Fruit fly (Drosophila melanogaster) whole organism, embryonic: ENCODE results near the gene sra.
A peak's percentile ranks its signal among the peaks of the same experiment; 100 is the strongest.

Experiments
- ATbp ChIP-seq: fragments of 200-800 bp; sonication (Bioruptor generic); optimal IDR thresholded peaks from 2 replicates; lab custom pipeline; 2017; ENCODE audit warnings: missing biosample characterization, mild to moderate bottlenecking, missing genetic modification characterization, missing genetic modification reagents
- BEAF-32 ChIP-seq: fragments of 200-800 bp; sonication (Bioruptor generic); optimal IDR thresholded peaks from 3 replicates; lab custom pipeline; 2017; ENCODE audit warnings: missing biosample characterization, missing genetic modification characterization, mild to moderate bottlenecking, moderate library complexity, missing genetic modification reagents
- Bdp1 ChIP-seq: fragments of 200-800 bp; sonication (Bioruptor generic); optimal IDR thresholded peaks from 3 replicates; lab custom pipeline; 2016; ENCODE audit warnings: missing biosample characterization, missing genetic modification characterization
- Blimp-1 ChIP-seq: fragments of 200-800 bp; sonication (Bioruptor generic); optimal IDR thresholded peaks from 3 replicates; lab custom pipeline; 2018; ENCODE audit warnings: missing biosample characterization, missing genetic modification characterization, mild to moderate bottlenecking, moderate library complexity, missing genetic modification reagents
- CG10267 ChIP-seq: fragments of 200-800 bp; sonication (Bioruptor generic); optimal IDR thresholded peaks from 2 replicates; lab custom pipeline; 2018; ENCODE audit warnings: missing biosample characterization, mild to moderate bottlenecking, missing genetic modification characterization, moderate library complexity
- CG10543 ChIP-seq: fragments of 200-800 bp; sonication (Bioruptor generic); optimal IDR thresholded peaks from 3 replicates; lab custom pipeline; 2017; ENCODE audit warnings: missing biosample characterization, mild to moderate bottlenecking, missing genetic modification characterization, moderate library complexity
- CG11695 ChIP-seq: fragments of 200-800 bp; sonication (Bioruptor generic); IDR thresholded peaks from 3 replicates; pipeline ENCODE4 v1.3.6; 2022; ENCODE audit warnings: missing biosample characterization, missing genetic modification characterization
- CG11723 ChIP-seq: fragments of 200-800 bp; sonication (Bioruptor generic); optimal IDR thresholded peaks from 2 replicates; lab custom pipeline; 2017; ENCODE audit warnings: missing biosample characterization, mild to moderate bottlenecking, missing genetic modification characterization
- CG13424 ChIP-seq: fragments of 200-800 bp; sonication (Bioruptor generic); optimal IDR thresholded peaks from 2 replicates; lab custom pipeline; 2019; ENCODE audit warnings: missing biosample characterization, mild to moderate bottlenecking, missing genetic modification characterization, moderate library complexity
- CG2712 ChIP-seq: fragments of 200-800 bp; optimal IDR thresholded peaks from 3 replicates; lab custom pipeline; 2019; ENCODE audit warnings: missing biosample characterization, mild to moderate bottlenecking, missing genetic modification characterization, moderate library complexity
- CG3847 ChIP-seq: fragments of 200-800 bp; sonication (Bioruptor generic); IDR thresholded peaks from 2 replicates; pipeline ENCODE4 v1.3.6; 2022; ENCODE audit warnings: missing biosample characterization, missing genetic modification characterization
- CG6765 ChIP-seq: fragments of 200-800 bp; sonication (Bioruptor generic); optimal IDR thresholded peaks from 3 replicates; lab custom pipeline; 2017; ENCODE audit warnings: missing biosample characterization, mild to moderate bottlenecking, missing genetic modification characterization
- CG6854 ChIP-seq: fragments of 200-800 bp; sonication (Bioruptor generic); optimal IDR thresholded peaks from 3 replicates; lab custom pipeline; 2017; ENCODE audit warnings: missing biosample characterization, mild to moderate bottlenecking, missing genetic modification characterization
- CG7987 ChIP-seq: fragments of 200-800 bp; sonication (Bioruptor generic); optimal IDR thresholded peaks from 2 replicates; lab custom pipeline; 2018; ENCODE audit warnings: missing biosample characterization, mild to moderate bottlenecking, missing genetic modification characterization, moderate library complexity
- CG8944 ChIP-seq: fragments of 200-800 bp; sonication (Bioruptor generic); optimal IDR thresholded peaks from 3 replicates; lab custom pipeline; 2016; ENCODE audit warnings: missing biosample characterization, missing genetic modification characterization
- ERR ChIP-seq: fragments of 200-800 bp; sonication (Bioruptor generic); optimal IDR thresholded peaks from 2 replicates; lab custom pipeline; 2016; ENCODE audit warnings: missing biosample characterization, missing genetic modification characterization
- Ets65A ChIP-seq: fragments of 200-800 bp; sonication (Bioruptor generic); peaks from one replicate; lab custom pipeline; 2016; ENCODE audit warnings: missing biosample characterization, missing genetic modification characterization
- Hey ChIP-seq: fragments of 200-800 bp; sonication (Bioruptor generic); optimal IDR thresholded peaks from 3 replicates; lab custom pipeline; 2018; ENCODE audit warnings: missing biosample characterization, mild to moderate bottlenecking, missing genetic modification characterization
- Hr51 ChIP-seq, 2 experiments: fragments of 200-800 bp; sonication (Bioruptor generic); optimal IDR thresholded peaks; 2 replicates in 1 of 2; 3 replicates in 1 of 2; lab custom pipeline; 2016 to 2018; ENCODE audit warnings: missing biosample characterization in 2 of 2, missing genetic modification characterization in 2 of 2, mild to moderate bottlenecking in 1 of 2, moderate library complexity in 1 of 2
- Oli ChIP-seq: fragments of 200-800 bp; sonication (Bioruptor generic); optimal IDR thresholded peaks from 2 replicates; lab custom pipeline; 2018; ENCODE audit warnings: missing biosample characterization, mild to moderate bottlenecking, missing genetic modification characterization, moderate library complexity
- Stat92E ChIP-seq, 3 experiments: fragments of >200 bp in 2 of 3; fragments of 200-800 bp in 1 of 3; sonication (Bioruptor generic) in 1 of 3; optimal IDR thresholded peaks; 2 replicates each; lab custom pipeline; 2017 to 2019; ENCODE audit warnings: missing biosample characterization in 3 of 3, missing genetic modification characterization in 3 of 3, mild to moderate bottlenecking in 1 of 3, moderate library complexity in 1 of 3
- ab ChIP-seq: fragments of 200-800 bp; sonication (Bioruptor generic); optimal IDR thresholded peaks from 2 replicates; lab custom pipeline; 2016; ENCODE audit warnings: missing biosample characterization, missing genetic modification characterization
- abd-A ChIP-seq: fragments of 200-800 bp; sonication (Bioruptor generic); optimal IDR thresholded peaks from 3 replicates; lab custom pipeline; 2019; ENCODE audit warnings: missing biosample characterization, mild to moderate bottlenecking, missing genetic modification characterization, moderate library complexity
- bbx ChIP-seq: fragments of 200-800 bp; sonication (Bioruptor generic); IDR thresholded peaks from 2 replicates; pipeline ENCODE4 v1.3.6; 2022; ENCODE audit warnings: missing biosample characterization, missing genetic modification characterization; ENCODE audit not compliant: partially characterized antibody
- crc ChIP-seq: fragments of 200-800 bp; sonication (Bioruptor generic); optimal IDR thresholded peaks from 2 replicates; lab custom pipeline; 2016; ENCODE audit warnings: missing biosample characterization, missing genetic modification characterization
- cwo ChIP-seq: fragments of 200-800 bp; sonication (Bioruptor generic); optimal IDR thresholded peaks from 3 replicates; lab custom pipeline; 2017; ENCODE audit warnings: missing biosample characterization, missing genetic modification characterization, mild to moderate bottlenecking, moderate library complexity, missing genetic modification reagents
- emc ChIP-seq: fragments of 200-800 bp; sonication (Bioruptor generic); optimal IDR thresholded peaks from 2 replicates; lab custom pipeline; 2016; ENCODE audit warnings: missing biosample characterization, missing genetic modification characterization
- eve ChIP-seq, 2 experiments: fragments of >200 bp; optimal IDR thresholded peaks; 2 replicates each; lab custom pipeline; 2017; ENCODE audit warnings: missing biosample characterization in 2 of 2, missing genetic modification characterization in 2 of 2
- grau ChIP-seq: fragments of 200-800 bp; optimal IDR thresholded peaks from 3 replicates; lab custom pipeline; 2019; ENCODE audit warnings: missing biosample characterization, mild to moderate bottlenecking, missing genetic modification characterization, moderate library complexity
- gsb ChIP-seq: fragments of 200-800 bp; sonication (Bioruptor generic); IDR thresholded peaks from 2 replicates; pipeline ENCODE4 v1.3.6; 2022; ENCODE audit warnings: missing biosample characterization, missing genetic modification characterization
- inv ChIP-seq: fragments of 200-800 bp; sonication (Bioruptor generic); IDR thresholded peaks from 2 replicates; pipeline ENCODE4 v1.3.6; 2022; ENCODE audit warnings: missing biosample characterization, missing genetic modification characterization; ENCODE audit not compliant: partially characterized antibody
- lab ChIP-seq: fragments of 200-800 bp; sonication (Bioruptor generic); optimal IDR thresholded peaks from 3 replicates; lab custom pipeline; 2017; ENCODE audit warnings: missing biosample characterization, missing genetic modification characterization, mild to moderate bottlenecking, moderate library complexity, missing genetic modification reagents
- lmd ChIP-seq: fragments of 200-800 bp; sonication (Bioruptor generic); IDR thresholded peaks from 2 replicates; pipeline ENCODE4 v1.3.6; 2022; ENCODE audit warnings: missing biosample characterization, missing genetic modification characterization
- lov ChIP-seq, 2 experiments: fragments of 200-800 bp in 1 of 2; fragments of >200 bp in 1 of 2; sonication (Bioruptor generic) in 1 of 2; IDR thresholded peaks in 1 of 2; optimal IDR thresholded peaks in 1 of 2; 2 replicates in 1 of 2; 3 replicates in 1 of 2; pipeline versions ENCODE4 v1.3.6 to Lab custom; 2017 to 2022; ENCODE audit warnings: missing biosample characterization in 1 of 2, missing genetic modification characterization in 1 of 2
- luna ChIP-seq: fragments of 200-800 bp; sonication (Bioruptor generic); optimal IDR thresholded peaks from 2 replicates; lab custom pipeline; 2016; ENCODE audit warnings: missing biosample characterization, missing genetic modification characterization
- mld ChIP-seq: fragments of 200-800 bp; sonication (Bioruptor generic); IDR thresholded peaks from 3 replicates; pipeline ENCODE4 v1.3.6; 2022; ENCODE audit warnings: missing biosample characterization, missing genetic modification characterization; ENCODE audit not compliant: partially characterized antibody
- nom ChIP-seq: fragments of 200-800 bp; sonication (Bioruptor generic); optimal IDR thresholded peaks from 2 replicates; lab custom pipeline; 2017; ENCODE audit warnings: missing biosample characterization, missing genetic modification characterization, mild to moderate bottlenecking, moderate library complexity, missing genetic modification reagents
- prd ChIP-seq, 3 experiments: fragments of >200 bp in 2 of 3; fragments of 200-800 bp in 1 of 3; sonication (Bioruptor generic) in 1 of 3; optimal IDR thresholded peaks in 2 of 3; IDR thresholded peaks in 1 of 3; 2 replicates in 2 of 3; 3 replicates in 1 of 3; pipeline versions ENCODE4 v1.3.6 to Lab custom; 2017 to 2022; ENCODE audit warnings: missing biosample characterization in 1 of 3, missing genetic modification characterization in 1 of 3
- ranshi ChIP-seq: fragments of 200-800 bp; sonication (Bioruptor generic); IDR thresholded peaks from 2 replicates; pipeline ENCODE4 v1.3.6; 2022; ENCODE audit warnings: missing biosample characterization, missing genetic modification characterization
- salm ChIP-seq: fragments of 200-800 bp; sonication (Bioruptor generic); optimal IDR thresholded peaks from 2 replicates; lab custom pipeline; 2018; ENCODE audit warnings: missing biosample characterization, mild to moderate bottlenecking, missing genetic modification characterization
- schlank ChIP-seq: fragments of 200-800 bp; sonication (Bioruptor generic); optimal IDR thresholded peaks from 2 replicates; lab custom pipeline; 2018; ENCODE audit warnings: missing biosample characterization, mild to moderate bottlenecking, missing genetic modification characterization
- sens ChIP-seq: fragments of 200-800 bp; sonication (Bioruptor generic); peaks from one replicate; lab custom pipeline; 2016; ENCODE audit warnings: missing biosample characterization, missing genetic modification characterization
- sens-2 ChIP-seq: fragments of 200-800 bp; sonication (Bioruptor generic); IDR thresholded peaks from 2 replicates; pipeline ENCODE4 v1.3.6; 2022; ENCODE audit warnings: missing biosample characterization, missing genetic modification characterization
- slbo ChIP-seq: fragments of 200-800 bp; sonication (Bioruptor generic); IDR thresholded peaks from 2 replicates; pipeline ENCODE4 v1.3.6; 2022; ENCODE audit warnings: missing biosample characterization, missing genetic modification characterization
- tio ChIP-seq: fragments of 200-800 bp; sonication (Bioruptor generic); optimal IDR thresholded peaks from 2 replicates; lab custom pipeline; 2017; ENCODE audit warnings: missing biosample characterization, missing genetic modification characterization, inconsistent platforms
- trh ChIP-seq: fragments of 200-800 bp; sonication (Bioruptor generic); optimal IDR thresholded peaks from 2 replicates; lab custom pipeline; 2016; ENCODE audit warnings: missing biosample characterization, missing genetic modification characterization
- ttk ChIP-seq: fragments of 200-800 bp; sonication (Bioruptor generic); IDR thresholded peaks from 2 replicates; pipeline ENCODE4 v2.1.2; 2022; ENCODE audit warnings: missing biosample characterization, missing genetic modification characterization
- wek ChIP-seq: fragments of 200-800 bp; sonication (Bioruptor generic); optimal IDR thresholded peaks from 3 replicates; lab custom pipeline; 2018; ENCODE audit warnings: missing biosample characterization, mild to moderate bottlenecking, missing genetic modification characterization, moderate library complexity
- zfh1 ChIP-seq: fragments of 200-800 bp; sonication (Bioruptor generic); IDR thresholded peaks from 3 replicates; pipeline ENCODE4 v1.3.6; 2022; ENCODE audit warnings: missing biosample characterization, missing genetic modification characterization

sra gene

DNA sequence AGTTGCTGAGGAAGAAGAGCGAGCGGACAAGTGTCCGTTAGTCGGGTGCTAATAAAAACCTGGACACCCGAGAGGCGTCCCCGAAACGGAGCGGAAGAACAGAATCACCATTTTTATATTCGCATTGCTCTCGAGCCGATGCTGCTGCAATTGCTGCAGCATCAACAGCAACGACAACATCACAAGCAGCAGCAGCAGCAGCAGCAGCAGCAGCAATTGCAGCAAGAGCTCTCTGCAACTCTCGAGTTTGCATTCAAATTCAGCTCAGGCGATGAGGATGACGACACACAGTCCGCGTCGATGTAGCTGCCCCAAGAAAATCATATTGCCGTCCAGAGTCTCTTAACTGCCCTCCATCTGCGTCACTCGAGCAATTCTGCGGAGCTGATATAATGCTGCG lies 19.4 kb downstream of the sra start (continued):
- TF ChIP-seq ATbp (GFP tag; lab: Kevin White, UChicago) (no peak), Oli (tag; lab: Kevin White, UChicago) (no peak), cwo (GFP tag; lab: Kevin White, UChicago) (no peak), gsb (GFP tag; lab: Robert Waterston, UW) (no peak), emc (GFP tag; lab: Kevin White, UChicago) (no peak), CG8944 (GFP tag; lab: Kevin White, UChicago) (no peak), Blimp-1 (no peak), wek (GFP tag; lab: Kevin White, UChicago) (peak; percentile 33), zfh1 (0 out of 3 replicates have a peak, but pooled peaks have one; percentile 6), Stat92E (GFP tag; optimal IDR thresholded peaks at IDR 0.05; lab: Kevin White, UChicago) (no peak), CG10267 (tag; lab: Kevin White, UChicago) (no peak), CG2712 (tag; lab: Kevin White, UChicago) (no peak), prd (optimal IDR thresholded peaks at IDR 0.05; lab: Kevin White, UChicago) (no peak), prd (GFP tag; IDR thresholded peaks at IDR 0.05; lab: Robert Waterston, UW) (no peak), sens (GFP tag; lab: Kevin White, UChicago) (peak; percentile 61), CG3847 (GFP tag; lab: Robert Waterston, UW) (0 out of 2 replicates have a peak, but pooled peaks have one; percentile 18), BEAF-32 (no peak), grau (no peak), CG11723 (GFP tag; lab: Kevin White, UChicago) (no peak), inv (GFP tag; lab: Robert Waterston, UW) (no peak), abd-A (tag; lab: Kevin White, UChicago) (no peak), bbx (GFP tag; lab: Robert Waterston, UW) (no peak), nom (peak; percentile 73), ttk (GFP tag; lab: Robert Waterston, UW) (no peak), eve (GFP tag; optimal IDR thresholded peaks at IDR 0.05; lab: Kevin White, UChicago) (no peak), Bdp1 (GFP tag; lab: Kevin White, UChicago) (no peak), slbo (no peak), Ets65A (GFP tag; lab: Kevin White, UChicago) (no peak), lab (GFP tag; lab: Kevin White, UChicago) (peak; percentile 18), lmd (GFP tag; lab: Robert Waterston, UW) (0 out of 2 replicates have a peak, but pooled peaks have one; percentile 22), salm (no peak), ERR (GFP tag; lab: Kevin White, UChicago) (no peak), sens-2 (GFP tag; lab: Robert Waterston, UW) (no peak), ranshi (no peak), Hr51 (GFP tag; optimal IDR thresholded peaks at IDR 0.05; lab: Kevin White, UChicago) (no peak), mld (GFP tag; lab: Robert Waterston, UW) (no peak), lov (optimal IDR thresholded peaks at IDR 0.05; lab: Kevin White, UChicago) (no peak), lov (GFP tag; IDR thresholded peaks at IDR 0.05; lab: Robert Waterston, UW) (0 out of 3 replicates have a peak, but pooled peaks have one; percentile 32), trh (GFP tag; lab: Kevin White, UChicago) (no peak), schlank (tag; lab: Kevin White, UChicago) (no peak), ab (GFP tag; lab: Kevin White, UChicago) (no peak), CG7987 (no peak), tio (GFP tag; lab: Kevin White, UChicago) (no peak), CG10543 (GFP tag; lab: Kevin White, UChicago) (no peak), CG6765 (GFP tag; lab: Kevin White, UChicago) (no peak), luna (no peak), crc (GFP tag; lab: Kevin White, UChicago) (no peak), CG13424 (tag; lab: Kevin White, UChicago) (no peak), CG11695 (no peak), Hey (tag; lab: Kevin White, UChicago) (no peak), CG6854 (no peak)
